Worm (Caenorhabditis elegans): ENCODE results near the gene F40G9.15.

DNA sequence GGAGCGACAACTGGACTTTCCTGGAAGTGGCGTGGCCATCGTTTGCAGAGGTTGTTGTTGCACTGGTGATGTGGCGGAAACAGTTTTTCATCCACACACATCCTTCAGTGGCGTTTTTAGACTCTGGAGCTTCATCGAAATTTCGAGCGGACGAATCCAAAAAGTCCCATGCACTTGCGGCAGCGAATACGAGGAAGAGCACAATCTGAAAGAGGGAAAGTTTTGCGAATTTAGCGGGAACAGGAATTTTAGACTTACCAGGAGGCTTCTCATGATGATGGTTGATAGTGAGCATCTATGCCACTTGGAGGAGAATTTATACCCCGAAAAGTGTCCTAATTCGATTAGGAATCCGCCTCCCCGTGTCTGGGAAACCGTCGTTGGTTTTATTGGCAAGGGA is 4.5 kb upstream of the F40G9.15 start, which contains the start of gene F40G9.14:
- TF ChIP-seq nhr-11 (tag; optimal IDR thresholded peaks at IDR 0.05), result no peak
- TF ChIP-seq madf-2 (tag; optimal IDR thresholded peaks at IDR 0.05), result no peak
- no peak for TF ChIP-seq rnt-1 (tag; optimal IDR thresholded peaks at IDR 0.05)
- no peak for TF ChIP-seq F13H6.1 (tag; optimal IDR thresholded peaks at IDR 0.05)
- no peak for TF ChIP-seq hlh-6 (tag; optimal IDR thresholded peaks at IDR 0.05)
- no peak for TF ChIP-seq tbx-7 (tag; optimal IDR thresholded peaks at IDR 0.05)
- no peak for TF ChIP-seq ceh-6 (GFP tag; optimal IDR thresholded peaks at IDR 0.05)
- TF ChIP-seq ceh-2 (tag; optimal IDR thresholded peaks at IDR 0.05), result no peak
- no peak for TF ChIP-seq C38D4.7 (GFP tag; optimal IDR thresholded peaks at IDR 0.05)
- TF ChIP-seq dmd-4 (tag; optimal IDR thresholded peaks at IDR 0.05; ENCODE audit: borderline replicate concordance), result no peak
- no peak for TF ChIP-seq ref-2 (tag; optimal IDR thresholded peaks at IDR 0.05)

All from whole organism, late embryonic.